Fruit fly (Drosophila melanogaster): Measurements from ENCODE around the gene CG1571.

Gene CG1571

dm6 chrX:8114476-8115342 is 39.0 kb downstream of the CG1571 start (continued):
- TF ChIP-seq crc (GFP tag; optimal IDR thresholded peaks at IDR 0.05) (no peak), twi (tag; optimal IDR thresholded peaks at IDR 0.05) (peak; percentile 10), hth (optimal IDR thresholded peaks at IDR 0.05) (no peak), CG43689 (GFP tag; IDR thresholded peaks at IDR 0.05) (no peak), CG14667 (GFP tag; IDR thresholded peaks at IDR 0.05) (no peak), CG11398 (GFP tag; optimal IDR thresholded peaks at IDR 0.05) (no peak), danr (GFP tag; IDR thresholded peaks at IDR 0.05) (peak; percentile 37; the same call in 1 of the 2 replicates), Nf-YC (tag; optimal IDR thresholded peaks at IDR 0.05) (peak; percentile 61), Max (GFP tag; optimal IDR thresholded peaks at IDR 0.05) (peak; percentile 16), fd96Cb (tag; optimal IDR thresholded peaks at IDR 0.05) (peak; percentile 54), Awh (GFP tag; IDR thresholded peaks at IDR 0.05) (no peak), tup (GFP tag; optimal IDR thresholded peaks at IDR 0.05) (no peak), Ada2b (GFP tag; IDR thresholded peaks at IDR 0.05) (peak; percentile 52), ci (GFP tag; IDR thresholded peaks at IDR 0.05) (peak; percentile 22; the same call in 1 of the 3 replicates), gro (GFP tag; optimal IDR thresholded peaks at IDR 0.05) (peak; percentile 32), phol (tag; optimal IDR thresholded peaks at IDR 0.05) (peak; percentile 55), CG30431 (GFP tag; optimal IDR thresholded peaks at IDR 0.05) (no peak), hb (GFP tag; IDR thresholded peaks at IDR 0.05; ENCODE audit: partially characterized antibody) (no peak), D19B (GFP tag; optimal IDR thresholded peaks at IDR 0.05) (peak; percentile 36), B-H1 (GFP tag; IDR thresholded peaks at IDR 0.05) (peak; percentile 36; the same call in 2 of the 3 replicates), CG13287 (GFP tag; IDR thresholded peaks at IDR 0.05; ENCODE audit: partially characterized antibody) (no peak), ftz-f1 (GFP tag; optimal IDR thresholded peaks at IDR 0.05) (peak; percentile 65), CG12391 (tag; optimal IDR thresholded peaks at IDR 0.05) (peak; percentile 64), CG6272 (GFP tag; IDR thresholded peaks at IDR 0.05) (no peak), sim (GFP tag; IDR thresholded peaks at IDR 0.05) (0 out of 2 replicates have a peak, but pooled peaks have one; percentile 23), gcm (GFP tag; optimal IDR thresholded peaks at IDR 0.05) (peak; percentile 26), CG7786 (GFP tag; optimal IDR thresholded peaks at IDR 0.05) (peak; percentile 65), otp (GFP tag; IDR thresholded peaks at IDR 0.05) (no peak), Neu2 (GFP tag; optimal IDR thresholded peaks at IDR 0.05; ENCODE audit: borderline replicate concordance) (no peak), Ravus (GFP tag; IDR thresholded peaks at IDR 0.05) (no peak; the same call in 1 of the 2 replicates), CG31365 (tag; optimal IDR thresholded peaks at IDR 0.05) (peak; percentile 20), CG31441 (GFP tag; IDR thresholded peaks at IDR 0.05) (peak; percentile 62), Tbp (GFP tag; optimal IDR thresholded peaks at IDR 0.05) (no peak), pros (GFP tag; optimal IDR thresholded peaks at IDR 0.05) (no peak), CG14441 (GFP tag; IDR thresholded peaks at IDR 0.05) (peak; percentile 61), Ets97D (GFP tag; optimal IDR thresholded peaks at IDR 0.05) (no peak), CrebB (tag; optimal IDR thresholded peaks at IDR 0.05) (peak; percentile 38), wdn (GFP tag; IDR thresholded peaks at IDR 0.05) (no peak), shn (GFP tag; optimal IDR thresholded peaks at IDR 0.05) (no peak), NfI (GFP tag; optimal IDR thresholded peaks at IDR 0.05) (peak; percentile 78), ac (GFP tag; optimal IDR thresholded peaks at IDR 0.05) (no peak), Pdp1 (GFP tag; optimal IDR thresholded peaks at IDR 0.05) (no peak), CG18476 (GFP tag; optimal IDR thresholded peaks at IDR 0.05) (peak; percentile 22), Sry-δ (GFP tag; optimal IDR thresholded peaks at IDR 0.05) (peak; percentile 3), crol (GFP tag; IDR thresholded peaks at IDR 0.05) (peak; percentile 68), Atf6 (GFP tag; IDR thresholded peaks at IDR 0.05) (peak; percentile 70), psq (GFP tag; optimal IDR thresholded peaks at IDR 0.05) (no peak), zfh1 (GFP tag; IDR thresholded peaks at IDR 0.05) (peak; percentile 50; the same call in 1 of the 3 replicates), Deaf1 (tag; optimal IDR thresholded peaks at IDR 0.05) (peak; percentile 37), CG2120 (GFP tag; optimal IDR thresholded peaks at IDR 0.05) (peak; percentile 83)
